Fruit fly (Drosophila melanogaster): ENCODE results near the gene CG13962.

DNA sequence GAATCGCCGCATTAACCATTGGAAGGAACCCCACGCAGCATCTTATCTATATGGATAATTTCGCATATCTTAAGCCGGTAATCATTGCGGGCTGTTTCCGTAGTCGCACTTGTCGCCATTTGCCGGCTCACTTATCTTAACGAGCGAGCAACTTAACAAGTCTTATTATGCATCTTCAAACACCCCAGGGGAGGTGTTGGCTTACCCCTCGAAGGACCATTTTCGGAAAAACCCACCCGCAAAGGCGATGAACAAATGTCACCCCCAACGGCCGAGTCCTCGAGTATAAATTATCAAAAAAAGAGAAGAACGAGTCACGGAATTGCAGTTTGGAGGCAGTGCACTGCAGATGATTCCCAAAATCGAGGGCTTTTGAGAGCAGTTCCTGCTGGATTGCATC, 15.0 kb upstream of the CG13962 start:
- TF ChIP-seq lola (GFP tag; optimal IDR thresholded peaks at IDR 0.05) (no peak), GATAd (GFP tag; optimal IDR thresholded peaks at IDR 0.05) (no peak), foxo (GFP tag; optimal IDR thresholded peaks at IDR 0.05) (no peak), dsf (GFP tag; optimal IDR thresholded peaks at IDR 0.05; ENCODE audit: borderline replicate concordance) (no peak), ey (GFP tag; optimal IDR thresholded peaks at IDR 0.05) (no peak), Myc (optimal IDR thresholded peaks at IDR 0.05) (no peak), CG32264 (GFP tag; optimal IDR thresholded peaks at IDR 0.05) (no peak), Abd-B (GFP tag; optimal IDR thresholded peaks at IDR 0.05) (no peak), sage (GFP tag; optimal IDR thresholded peaks at IDR 0.05) (no peak)

Measured in whole organism, wandering third instar larva.